Worm (Caenorhabditis elegans) whole organism, mixed stage, embryonic: ENCODE data around the gene ppm-1.D.

Source experiments
- M03D4.4 ChIP-seq: sonication (generic microtip); optimal IDR thresholded peaks from 2 replicates; lab custom pipeline; 2017; ENCODE audit warnings: mild to moderate bottlenecking, missing genetic modification characterization, missing compliant biosample characterization
- drap-1 ChIP-seq: fragments of 200-800 bp; sonication (Bioruptor generic); optimal IDR thresholded peaks from 3 replicates; lab custom pipeline; 2018; ENCODE audit warnings: mild to moderate bottlenecking, missing genetic modification characterization, missing compliant biosample characterization
- elt-1 ChIP-seq: sonication (generic microtip); optimal IDR thresholded peaks from 2 replicates; lab custom pipeline; 2017; ENCODE audit warnings: missing genetic modification characterization, mild to moderate bottlenecking, missing compliant biosample characterization, antibody characterized with exemption, moderate library complexity, borderline replicate concordance; ENCODE audit not compliant: insufficient read depth
- lin-13 ChIP-seq: fragments of 150-350 bp; optimal IDR thresholded peaks from 2 replicates; lab custom pipeline; 2014; ENCODE audit warnings: missing biosample characterization, missing genetic modification characterization
- lsy-2 ChIP-seq: fragments of 150-350 bp; optimal IDR thresholded peaks from 2 replicates; lab custom pipeline; 2014; ENCODE audit warnings: missing biosample characterization, missing genetic modification characterization
- mep-1 ChIP-seq: fragments of 150-350 bp; optimal IDR thresholded peaks from 2 replicates; lab custom pipeline; 2017; ENCODE audit warnings: missing biosample characterization, missing genetic modification reagents, missing genetic modification characterization, inconsistent platforms
- nhr-12 ChIP-seq: fragments of 150-350 bp; optimal IDR thresholded peaks from 2 replicates; lab custom pipeline; 2014; ENCODE audit warnings: missing biosample characterization, missing genetic modification characterization
- nhr-2 ChIP-seq: fragments of 150-350 bp; optimal IDR thresholded peaks from 2 replicates; lab custom pipeline; 2014; ENCODE audit warnings: missing biosample characterization, missing genetic modification characterization
- nhr-28 ChIP-seq: fragments of 150-350 bp; optimal IDR thresholded peaks from 2 replicates; lab custom pipeline; 2014; ENCODE audit warnings: missing biosample characterization, missing genetic modification characterization
- pha-4 ChIP-seq: fragments of 150-350 bp; optimal IDR thresholded peaks from 2 replicates; lab custom pipeline; 2018; ENCODE audit warnings: missing biosample characterization, missing genetic modification reagents, missing genetic modification characterization
- unc-39 ChIP-seq: fragments of 150-350 bp; optimal IDR thresholded peaks from 2 replicates; lab custom pipeline; 2014; ENCODE audit warnings: missing biosample characterization, missing genetic modification characterization
- unc-62 ChIP-seq: fragments of 150-350 bp; optimal IDR thresholded peaks from 2 replicates; lab custom pipeline; 2014; ENCODE audit warnings: missing biosample characterization, missing genetic modification reagents, missing genetic modification characterization
- zip-8 ChIP-seq: fragments of 150-350 bp; optimal IDR thresholded peaks from 2 replicates; lab custom pipeline; 2014; ENCODE audit warnings: missing biosample characterization, missing genetic modification characterization
- ztf-11 ChIP-seq: fragments of 150-350 bp; optimal IDR thresholded peaks from 2 replicates; lab custom pipeline; 2014; ENCODE audit warnings: missing biosample characterization, missing genetic modification characterization

DNA sequence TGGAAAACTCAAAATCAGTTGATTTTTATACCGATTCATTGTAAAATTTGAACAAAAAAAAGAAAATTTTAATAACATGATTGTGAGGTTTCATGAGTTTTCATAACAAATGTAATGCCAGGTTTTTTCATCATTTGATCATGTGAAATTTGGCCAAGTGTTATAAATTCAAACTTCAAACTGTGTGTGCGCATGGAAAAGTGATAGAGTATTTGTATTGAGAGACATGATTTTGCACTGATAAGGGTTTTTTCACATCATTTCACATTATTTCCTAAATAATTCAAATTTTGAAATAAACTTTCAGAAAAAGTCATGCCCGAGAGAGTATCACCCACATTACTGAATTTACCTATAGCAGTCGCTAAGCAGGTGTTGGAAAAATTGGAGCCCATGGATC, 40.2 kb upstream of the ppm-1.D start, which contains the start of gene fbxa-219:
- TF ChIP-seq mep-1 (tag; lab: Kevin White, UChicago) (no peak), nhr-2 (tag; lab: Kevin White, UChicago) (no peak), zip-8 (tag; lab: Kevin White, UChicago) (no peak), drap-1 (GFP tag; lab: Kevin White, UChicago) (no peak), pha-4 (tag; lab: Kevin White, UChicago) (no peak), ztf-11 (tag; lab: Kevin White, UChicago) (no peak), M03D4.4 (tag; lab: Kevin White, UChicago) (no peak), lsy-2 (tag; lab: Kevin White, UChicago) (no peak), unc-62 (GFP tag; lab: Kevin White, UChicago) (no peak), unc-39 (tag; lab: Kevin White, UChicago) (no peak), elt-1 (no peak), lin-13 (tag; lab: Kevin White, UChicago) (no peak), nhr-12 (tag; lab: Kevin White, UChicago) (no peak), nhr-28 (no peak)
